Worm (Caenorhabditis elegans): Measurements from ENCODE around the gene C32H11.3.
A peak's percentile ranks its signal among the peaks of the same experiment; 100 is the strongest.
"Not testable (repeated sequence)": the region's sequence is repeated elsewhere in the genome, so short reads cannot be mapped to it uniquely, and the experiment has no call there.

The C32H11.3 gene

DNA sequence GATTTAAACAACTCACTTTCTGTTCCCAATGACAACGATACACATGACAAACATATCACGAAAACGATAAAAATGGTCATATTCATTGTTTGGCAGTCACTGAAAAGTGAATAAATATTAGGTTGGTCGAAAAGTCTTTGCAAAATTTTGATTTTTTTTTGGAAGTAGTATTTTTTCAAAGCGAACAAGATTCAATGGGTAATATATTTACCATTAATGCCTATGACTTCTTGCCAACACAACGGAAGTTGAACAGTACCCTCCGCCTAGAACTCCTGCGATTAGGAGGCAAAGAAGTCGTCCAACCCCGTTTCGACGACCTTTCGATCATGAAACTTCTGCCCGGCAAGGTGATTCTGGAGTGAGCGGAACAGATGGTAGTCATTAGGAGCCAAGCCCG, 43.1 kb upstream of the C32H11.3 start, which contains the start of gene ZK896.1:
ZK896.1 (minus strand) TSS at position 101 of the 400 bp plus-strand sequence.
- not testable (repeated sequence) for TF ChIP-seq ceh-24 (tag; optimal IDR thresholded peaks at IDR 0.05); mec-3 (tag; optimal IDR thresholded peaks at IDR 0.05; ENCODE audit: borderline replicate concordance); lin-11 (tag; optimal IDR thresholded peaks at IDR 0.05)

DNA sequence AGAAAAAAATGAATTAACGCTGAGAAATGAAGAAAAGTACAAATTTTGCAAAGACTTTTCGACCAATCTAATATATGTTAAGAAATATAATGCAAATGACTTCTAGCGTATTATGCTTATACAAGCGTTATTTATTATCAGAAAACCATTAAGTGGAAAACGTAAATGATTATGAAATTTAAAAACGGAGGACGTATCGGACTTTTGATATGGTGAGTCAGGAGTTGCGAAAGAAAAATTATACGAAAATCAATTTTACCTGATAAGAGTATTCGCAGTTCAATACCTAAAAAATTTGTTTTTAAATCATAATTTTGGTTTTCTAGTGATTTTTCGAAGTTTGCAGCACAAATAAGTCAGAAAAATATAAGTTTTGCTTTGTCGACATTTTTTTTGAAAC, 41.8 kb upstream of the C32H11.3 start:
- TF ChIP-seq hlh-13 (GFP tag; optimal IDR thresholded peaks at IDR 0.05), result no peak
- TF ChIP-seq madf-2 (tag; optimal IDR thresholded peaks at IDR 0.05), result no peak
- TF ChIP-seq lin-11 (tag; optimal IDR thresholded peaks at IDR 0.05), result no peak
- no peak for TF ChIP-seq fkh-6 (tag; optimal IDR thresholded peaks at IDR 0.05)

DNA sequence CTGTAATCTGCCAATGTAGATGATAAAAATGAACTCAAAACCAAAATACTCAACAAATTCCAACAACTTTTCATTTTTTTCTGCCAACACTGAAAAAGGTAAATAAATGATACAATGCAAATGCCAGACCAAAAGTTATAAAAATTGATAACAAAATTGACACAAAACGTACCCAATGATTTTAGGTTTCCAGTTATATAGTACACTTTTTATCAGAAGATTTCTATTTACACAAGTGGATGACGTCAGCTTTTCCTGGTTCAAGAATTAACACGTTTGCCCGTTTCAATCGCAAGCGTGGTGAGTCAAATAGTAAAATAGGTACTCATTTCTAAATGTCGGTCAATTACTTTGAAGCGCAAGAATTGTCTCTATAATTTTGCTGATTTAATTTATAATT, 38.8 kb upstream of the C32H11.3 start, which contains the start of gene ZK896.5:
ZK896.5 (minus strand) TSS at position 89 of the 400 bp plus-strand sequence.
- TF ChIP-seq hlh-8 (tag; optimal IDR thresholded peaks at IDR 0.05) (no peak), elt-2 (tag; optimal IDR thresholded peaks at IDR 0.05) (peak; percentile 3), K02D7.2 (tag; optimal IDR thresholded peaks at IDR 0.05) (no peak), ama-1 (optimal IDR thresholded peaks at IDR 0.05) (no peak)

DNA sequence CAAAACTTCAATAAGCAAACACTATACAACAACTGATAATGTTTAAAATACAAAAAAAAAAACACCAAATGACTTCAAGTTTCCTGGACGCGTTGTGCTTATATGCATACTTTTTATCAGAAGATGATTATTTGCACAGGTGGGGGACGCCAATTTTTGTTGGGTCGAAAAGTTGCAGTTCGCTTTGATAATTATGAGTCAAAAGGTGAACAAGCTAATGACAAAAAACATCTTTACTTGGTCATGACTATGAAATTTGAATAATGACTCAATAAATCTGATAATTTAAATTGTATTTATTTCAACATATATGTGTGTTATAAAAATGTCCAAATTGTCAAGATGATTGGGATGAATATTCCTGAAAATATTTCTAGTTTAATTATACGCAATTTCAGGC, 35.2 kb upstream of the C32H11.3 start, which contains the start of gene ZK896.4:
ZK896.4 (minus strand) TSS at position 101 of the 400 bp plus-strand sequence.
- TF ChIP-seq hlh-6 (tag; optimal IDR thresholded peaks at IDR 0.05), result no peak
- TF ChIP-seq elt-4 (tag; optimal IDR thresholded peaks at IDR 0.05), result no peak
- no peak for TF ChIP-seq pat-9 (tag; optimal IDR thresholded peaks at IDR 0.05)
- TF ChIP-seq dmd-4 (tag; optimal IDR thresholded peaks at IDR 0.05; ENCODE audit: borderline replicate concordance), result no peak
- TF ChIP-seq ets-4 (tag; optimal IDR thresholded peaks at IDR 0.05), result no peak
- no peak for TF ChIP-seq fkh-10 (GFP tag; optimal IDR thresholded peaks at IDR 0.05)
- no peak for TF ChIP-seq sdc-2 (tag; optimal IDR thresholded peaks at IDR 0.05)
- TF ChIP-seq ztf-16 (tag; optimal IDR thresholded peaks at IDR 0.05), result no peak
- TF ChIP-seq sox-4 (tag; optimal IDR thresholded peaks at IDR 0.05), result no peak
- TF ChIP-seq ahr-1 (tag; optimal IDR thresholded peaks at IDR 0.05), result no peak
- TF ChIP-seq unc-3 (GFP tag; conservative IDR thresholded peaks at IDR 0.05), result no peak
- no peak for TF ChIP-seq unc-3 (tag; optimal IDR thresholded peaks at IDR 0.05)
- TF ChIP-seq lim-6 (tag; optimal IDR thresholded peaks at IDR 0.05), result no peak
- TF ChIP-seq ceh-14 (tag; optimal IDR thresholded peaks at IDR 0.05), result no peak
- no peak for TF ChIP-seq ceh-19 (GFP tag; optimal IDR thresholded peaks at IDR 0.05)
- TF ChIP-seq nfya-1 (tag; optimal IDR thresholded peaks at IDR 0.05), result no peak
- TF ChIP-seq pag-3 (tag; optimal IDR thresholded peaks at IDR 0.05; ENCODE audit: borderline replicate concordance), result no peak

DNA sequence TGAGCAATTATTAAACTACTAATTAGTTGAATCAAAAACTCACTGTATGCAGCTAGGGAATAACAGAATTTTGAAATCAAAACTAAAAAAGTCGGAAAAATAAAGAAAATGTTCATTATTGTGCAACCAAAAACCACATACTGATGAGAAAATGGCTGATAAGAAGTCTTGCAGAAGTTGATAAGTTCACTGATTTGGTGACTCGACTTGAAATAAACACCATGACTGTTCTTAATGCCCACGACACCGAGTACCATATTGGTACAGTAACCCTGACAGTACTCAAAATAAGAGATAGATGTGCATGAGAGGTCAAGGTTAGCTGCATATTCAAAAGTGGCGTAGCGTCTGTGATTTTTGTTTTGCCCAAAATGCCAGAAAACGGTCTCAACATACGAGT, 32.3 kb upstream of the C32H11.3 start:
- TF ChIP-seq madf-2 (tag; optimal IDR thresholded peaks at IDR 0.05) (no peak), ceh-14 (tag; optimal IDR thresholded peaks at IDR 0.05) (no peak), elt-2 (tag; optimal IDR thresholded peaks at IDR 0.05) (no peak), ref-2 (tag; optimal IDR thresholded peaks at IDR 0.05) (no peak), ceh-18 (tag; optimal IDR thresholded peaks at IDR 0.05) (no peak), hlh-6 (tag; optimal IDR thresholded peaks at IDR 0.05) (no peak), K02D7.2 (tag; optimal IDR thresholded peaks at IDR 0.05) (no peak), ceh-6 (GFP tag; optimal IDR thresholded peaks at IDR 0.05) (no peak), fax-1 (tag; optimal IDR thresholded peaks at IDR 0.05) (no peak), sox-2 (GFP tag; IDR thresholded peaks at IDR 0.05) (no peak), ceh-31 (tag; optimal IDR thresholded peaks at IDR 0.05) (no peak), hlh-30 (tag; optimal IDR thresholded peaks at IDR 0.05; ENCODE audit: insufficient read depth) (no peak), Y22D7AL.16 (tag; optimal IDR thresholded peaks at IDR 0.05) (no peak)
